Fruit fly (Drosophila melanogaster) whole organism, embryonic: ENCODE measurements around the gene CG33939.

Experiments used
- ATbp ChIP-seq: fragments of 200-800 bp; sonication (Bioruptor generic); optimal IDR thresholded peaks from 2 replicates; lab custom pipeline; 2017; ENCODE audit warnings: missing biosample characterization, mild to moderate bottlenecking, missing genetic modification characterization, missing genetic modification reagents
- Abd-B ChIP-seq: fragments of 200-800 bp; sonication (Bioruptor generic); optimal IDR thresholded peaks from 2 replicates; lab custom pipeline; 2018; ENCODE audit warnings: missing biosample characterization, mild to moderate bottlenecking, missing genetic modification characterization, moderate library complexity
- Ada2b ChIP-seq: fragments of 200-800 bp; sonication (Bioruptor generic); IDR thresholded peaks from 2 replicates; pipeline ENCODE4 v1.3.6; 2022; ENCODE audit warnings: missing biosample characterization, missing genetic modification characterization
- CG10209 ChIP-seq: fragments of 200-800 bp; sonication (Bioruptor generic); optimal IDR thresholded peaks from 3 replicates; lab custom pipeline; 2017; ENCODE audit warnings: missing biosample characterization, mild to moderate bottlenecking, missing genetic modification characterization, missing genetic modification reagents
- CG11247 ChIP-seq: fragments of 200-800 bp; sonication (Bioruptor generic); IDR thresholded peaks from 2 replicates; pipeline ENCODE4 v1.3.6; 2022; ENCODE audit warnings: missing biosample characterization, missing genetic modification characterization
- CG11695 ChIP-seq: fragments of 200-800 bp; sonication (Bioruptor generic); IDR thresholded peaks from 3 replicates; pipeline ENCODE4 v1.3.6; 2022; ENCODE audit warnings: missing biosample characterization, missing genetic modification characterization
- CG11696 ChIP-seq: fragments of 200-800 bp; sonication (Bioruptor generic); IDR thresholded peaks from 2 replicates; pipeline ENCODE4 v1.3.6; 2022; ENCODE audit warnings: missing biosample characterization, missing genetic modification characterization
- CG12071 ChIP-seq: fragments of 200-800 bp; sonication (Bioruptor generic); optimal IDR thresholded peaks from 3 replicates; lab custom pipeline; 2018; ENCODE audit warnings: missing biosample characterization, mild to moderate bottlenecking, missing genetic modification characterization
- CG12659 ChIP-seq: fragments of 200-800 bp; sonication (Bioruptor generic); optimal IDR thresholded peaks from 3 replicates; lab custom pipeline; 2017; ENCODE audit warnings: mild to moderate bottlenecking, missing biosample characterization, missing genetic modification reagents, missing genetic modification characterization
- CG13624 ChIP-seq: fragments of 200-800 bp; sonication (Bioruptor generic); optimal IDR thresholded peaks from 2 replicates; lab custom pipeline; 2016; ENCODE audit warnings: missing biosample characterization, missing genetic modification characterization
- CG13894 ChIP-seq: fragments of 200-800 bp; sonication (Bioruptor generic); optimal IDR thresholded peaks from 3 replicates; lab custom pipeline; 2018; ENCODE audit warnings: missing biosample characterization, mild to moderate bottlenecking, missing genetic modification characterization, moderate library complexity
- CG1529 ChIP-seq: fragments of 200-800 bp; sonication (Bioruptor generic); optimal IDR thresholded peaks from 3 replicates; lab custom pipeline; 2018; ENCODE audit warnings: missing biosample characterization, missing genetic modification characterization
- CG1647 ChIP-seq: fragments of 200-800 bp; sonication (Bioruptor generic); optimal IDR thresholded peaks from 3 replicates; lab custom pipeline; 2016; ENCODE audit warnings: missing biosample characterization, missing genetic modification characterization
- CG1792 ChIP-seq: fragments of 200-800 bp; sonication (Bioruptor generic); optimal IDR thresholded peaks from 2 replicates; lab custom pipeline; 2016; ENCODE audit warnings: missing biosample characterization, missing genetic modification characterization
- CG1832 ChIP-seq: fragments of 200-800 bp; sonication (Bioruptor generic); optimal IDR thresholded peaks from 2 replicates; lab custom pipeline; 2017; ENCODE audit warnings: missing biosample characterization, mild to moderate bottlenecking, missing genetic modification characterization, inconsistent platforms
- CG18619 ChIP-seq: fragments of 200-800 bp; sonication (Bioruptor generic); optimal IDR thresholded peaks from 3 replicates; lab custom pipeline; 2017; ENCODE audit warnings: missing biosample characterization, mild to moderate bottlenecking, missing genetic modification characterization
- CG2678 ChIP-seq: fragments of 200-800 bp; sonication (Bioruptor generic); optimal IDR thresholded peaks from 3 replicates; lab custom pipeline; 2019; ENCODE audit warnings: missing biosample characterization, mild to moderate bottlenecking, missing genetic modification characterization, moderate library complexity
- CG3065 ChIP-seq: fragments of 200-800 bp; sonication (Bioruptor generic); optimal IDR thresholded peaks from 2 replicates; lab custom pipeline; 2016; ENCODE audit warnings: missing biosample characterization, missing genetic modification characterization
- CG31224 ChIP-seq: fragments of 200-800 bp; sonication (Bioruptor generic); IDR thresholded peaks from 2 replicates; pipeline ENCODE4 v1.3.6; 2022; ENCODE audit warnings: missing biosample characterization, missing genetic modification characterization
- CG33557 ChIP-seq: fragments of 200-800 bp; sonication (Bioruptor generic); optimal IDR thresholded peaks from 2 replicates; lab custom pipeline; 2019; ENCODE audit warnings: missing biosample characterization, mild to moderate bottlenecking, missing genetic modification characterization, moderate library complexity
- CG34422 ChIP-seq: fragments of 200-800 bp; sonication (Bioruptor generic); IDR thresholded peaks from 3 replicates; pipeline ENCODE4 v1.3.6; 2022; ENCODE audit warnings: missing biosample characterization, missing genetic modification characterization
- CG4707 ChIP-seq: fragments of 200-800 bp; sonication (Bioruptor generic); optimal IDR thresholded peaks from 2 replicates; lab custom pipeline; 2018; ENCODE audit warnings: missing biosample characterization, mild to moderate bottlenecking, missing genetic modification characterization, moderate library complexity
- CG6175 ChIP-seq: fragments of 200-800 bp; sonication (Bioruptor generic); IDR thresholded peaks from 3 replicates; pipeline ENCODE4 v1.3.6; 2022; ENCODE audit warnings: missing biosample characterization, missing genetic modification characterization
- CG8281 ChIP-seq: fragments of 200-800 bp; sonication (Bioruptor generic); optimal IDR thresholded peaks from 2 replicates; lab custom pipeline; 2018; ENCODE audit warnings: missing biosample characterization, mild to moderate bottlenecking, missing genetic modification characterization, moderate library complexity
- CG9817 ChIP-seq: fragments of 200-800 bp; sonication (Bioruptor generic); optimal IDR thresholded peaks from 2 replicates; lab custom pipeline; 2018; ENCODE audit warnings: missing biosample characterization, mild to moderate bottlenecking, missing genetic modification characterization, moderate library complexity
- CoRest ChIP-seq: fragments of 200-800 bp; sonication (Bioruptor generic); optimal IDR thresholded peaks from 3 replicates; lab custom pipeline; 2018; ENCODE audit warnings: missing biosample characterization, mild to moderate bottlenecking, missing genetic modification characterization, moderate library complexity
- D ChIP-seq, 2 experiments: fragments of 200-800 bp in 1 of 2; fragments of >200 bp in 1 of 2; sonication (Bioruptor generic) in 1 of 2; optimal IDR thresholded peaks; 2 replicates in 1 of 2; 3 replicates in 1 of 2; lab custom pipeline; 2017; ENCODE audit warnings: mild to moderate bottlenecking in 1 of 2, missing biosample characterization in 1 of 2, missing genetic modification characterization in 1 of 2, missing genetic modification reagents in 1 of 2
- HLHmδ ChIP-seq: fragments of 200-800 bp; sonication (Bioruptor generic); optimal IDR thresholded peaks from 2 replicates; lab custom pipeline; 2018; ENCODE audit warnings: missing biosample characterization, mild to moderate bottlenecking, missing genetic modification characterization, moderate library complexity
- MTF-1 ChIP-seq: fragments of 200-800 bp; sonication (Bioruptor generic); optimal IDR thresholded peaks from 2 replicates; lab custom pipeline; 2018; ENCODE audit warnings: missing biosample characterization, mild to moderate bottlenecking, missing genetic modification characterization, borderline replicate concordance
- Med ChIP-seq: fragments of 200-800 bp; sonication (Bioruptor generic); peaks from one replicate; lab custom pipeline; 2016; ENCODE audit warnings: missing biosample characterization, missing genetic modification characterization, mild to moderate bottlenecking, inconsistent platforms, moderate library complexity
- Neu2 ChIP-seq: fragments of 200-800 bp; sonication (Bioruptor generic); optimal IDR thresholded peaks from 3 replicates; lab custom pipeline; 2016; ENCODE audit warnings: missing biosample characterization, missing genetic modification characterization, borderline replicate concordance
- Rx ChIP-seq: fragments of 200-800 bp; sonication (Bioruptor generic); IDR thresholded peaks from 2 replicates; pipeline ENCODE4 v1.3.6; 2022; ENCODE audit warnings: missing biosample characterization, missing genetic modification characterization
- Vsx1 ChIP-seq: fragments of 200-800 bp; sonication (Bioruptor generic); optimal IDR thresholded peaks from 2 replicates; lab custom pipeline; 2017; ENCODE audit warnings: missing biosample characterization, mild to moderate bottlenecking, missing genetic modification characterization, missing genetic modification reagents
- chn ChIP-seq: fragments of 200-800 bp; sonication (Bioruptor generic); optimal IDR thresholded peaks from 2 replicates; lab custom pipeline; 2016; ENCODE audit warnings: missing biosample characterization, missing genetic modification characterization
- eve ChIP-seq, 2 experiments: fragments of >200 bp; optimal IDR thresholded peaks; 2 replicates each; lab custom pipeline; 2017; ENCODE audit warnings: missing biosample characterization in 2 of 2, missing genetic modification characterization in 2 of 2
- fd3F ChIP-seq: fragments of 200-800 bp; sonication (Bioruptor generic); optimal IDR thresholded peaks from 2 replicates; lab custom pipeline; 2018; ENCODE audit warnings: missing biosample characterization, mild to moderate bottlenecking, missing genetic modification characterization, moderate library complexity
- hth ChIP-seq: fragments of >200 bp; optimal IDR thresholded peaks from 2 replicates; lab custom pipeline; 2017; ENCODE audit warnings: inconsistent platforms
- kah ChIP-seq: fragments of 200-800 bp; sonication (Bioruptor generic); optimal IDR thresholded peaks from 2 replicates; lab custom pipeline; 2018; ENCODE audit warnings: missing biosample characterization, mild to moderate bottlenecking, missing genetic modification characterization
- kni ChIP-seq: fragments of 200-800 bp; sonication (Bioruptor generic); optimal IDR thresholded peaks from 3 replicates; lab custom pipeline; 2017; ENCODE audit warnings: mild to moderate bottlenecking, missing biosample characterization, missing genetic modification reagents, missing genetic modification characterization
- nerfin-2 ChIP-seq: fragments of 200-800 bp; sonication (Bioruptor generic); IDR thresholded peaks from 2 replicates; pipeline ENCODE4 v1.3.6; 2022; ENCODE audit warnings: missing biosample characterization, missing genetic modification characterization; ENCODE audit not compliant: partially characterized antibody
- nom ChIP-seq: fragments of 200-800 bp; sonication (Bioruptor generic); optimal IDR thresholded peaks from 2 replicates; lab custom pipeline; 2017; ENCODE audit warnings: missing biosample characterization, missing genetic modification characterization, mild to moderate bottlenecking, moderate library complexity, missing genetic modification reagents
- sens ChIP-seq: fragments of 200-800 bp; sonication (Bioruptor generic); peaks from one replicate; lab custom pipeline; 2016; ENCODE audit warnings: missing biosample characterization, missing genetic modification characterization
- ssp ChIP-seq: fragments of 200-800 bp; sonication (Bioruptor generic); IDR thresholded peaks from 2 replicates; pipeline ENCODE4 v1.3.6; 2022; ENCODE audit warnings: missing biosample characterization, missing genetic modification characterization
- trem ChIP-seq: fragments of 200-800 bp; optimal IDR thresholded peaks from 3 replicates; lab custom pipeline; 2019; ENCODE audit warnings: missing biosample characterization, mild to moderate bottlenecking, missing genetic modification characterization, moderate library complexity
- twi ChIP-seq: fragments of 200-800 bp; optimal IDR thresholded peaks from 2 replicates; lab custom pipeline; 2019; ENCODE audit warnings: missing biosample characterization, mild to moderate bottlenecking, missing genetic modification characterization, moderate library complexity
- tx ChIP-seq: fragments of 200-800 bp; sonication (Bioruptor generic); optimal IDR thresholded peaks from 2 replicates; lab custom pipeline; 2016; ENCODE audit warnings: missing biosample characterization, missing genetic modification characterization
- unpg ChIP-seq: fragments of 200-800 bp; sonication (Bioruptor generic); optimal IDR thresholded peaks from 3 replicates; lab custom pipeline; 2018; ENCODE audit warnings: missing biosample characterization, mild to moderate bottlenecking, missing genetic modification characterization, moderate library complexity
- z ChIP-seq: fragments of 200-800 bp; sonication (Bioruptor generic); IDR thresholded peaks from 3 replicates; pipeline ENCODE4 v1.3.6; 2022; ENCODE audit warnings: missing biosample characterization, missing genetic modification characterization

CG33939 gene

dm6 chrX:19167586-19168403 lies 6.9 kb downstream of the CG33939 start (continued):
- TF ChIP-seq CG18619 = no peak
- TF ChIP-seq sens (GFP tag; lab: Kevin White, UChicago) = peak; percentile 14
- peak; percentile 89 for TF ChIP-seq z (GFP tag; lab: Robert Waterston, UW)
- TF ChIP-seq ssp (GFP tag; lab: Robert Waterston, UW) = no peak
- TF ChIP-seq CG1832 = peak; percentile 13
- no peak for TF ChIP-seq unpg (GFP tag; lab: Kevin White, UChicago)
- TF ChIP-seq CG12071 (GFP tag; lab: Kevin White, UChicago) = peak; percentile 13
- no peak for TF ChIP-seq ATbp
- no peak for TF ChIP-seq CG12659 (GFP tag; lab: Kevin White, UChicago)
- TF ChIP-seq CG13894 = peak; percentile 70
- no peak for TF ChIP-seq hth (lab: Kevin White, UChicago)
- TF ChIP-seq trem (tag; lab: Kevin White, UChicago) = no peak
- TF ChIP-seq nerfin-2 (GFP tag; lab: Robert Waterston, UW) = no peak
- no peak for TF ChIP-seq CG3065 (GFP tag; lab: Kevin White, UChicago)
- no peak for TF ChIP-seq CG11247 (GFP tag; lab: Robert Waterston, UW)
- TF ChIP-seq MTF-1 (GFP tag; lab: Kevin White, UChicago) = peak; percentile 0
- TF ChIP-seq CG10209 (GFP tag; lab: Kevin White, UChicago) = no peak
- TF ChIP-seq CG1647 = no peak
- no peak for TF ChIP-seq CG8281 (tag; lab: Kevin White, UChicago)
- peak; percentile 80 for TF ChIP-seq Med (GFP tag; lab: Kevin White, UChicago)
- no peak for TF ChIP-seq Abd-B
- TF ChIP-seq nom (GFP tag; lab: Kevin White, UChicago) = no peak
- no peak for TF ChIP-seq CG11695 (GFP tag; lab: Robert Waterston, UW)
- TF ChIP-seq Rx = no peak
- TF ChIP-seq CG11696 (GFP tag; lab: Robert Waterston, UW) = no peak
- TF ChIP-seq D (optimal IDR thresholded peaks at IDR 0.05; lab: Kevin White, UChicago) = no peak
- TF ChIP-seq D (GFP tag; optimal IDR thresholded peaks at IDR 0.05; lab: Kevin White, UChicago) = no peak
- peak; percentile 23 for TF ChIP-seq kni
- TF ChIP-seq CG4707 (GFP tag; lab: Kevin White, UChicago) = no peak
- TF ChIP-seq HLHmδ (GFP tag; lab: Kevin White, UChicago) = peak; percentile 46
- no peak for TF ChIP-seq tx (GFP tag; lab: Kevin White, UChicago)
- TF ChIP-seq CG9817 (tag; lab: Kevin White, UChicago) = no peak
- TF ChIP-seq chn (GFP tag; lab: Kevin White, UChicago) = no peak
- no peak for TF ChIP-seq fd3F (GFP tag; lab: Kevin White, UChicago)
- TF ChIP-seq CG1792 (GFP tag; lab: Kevin White, UChicago) = no peak
- TF ChIP-seq CG34422 = peak; percentile 27; the same call in 1 of the 3 replicates
- no peak for TF ChIP-seq twi (tag; lab: Kevin White, UChicago)
- no peak for TF ChIP-seq CG1529 (GFP tag; lab: Kevin White, UChicago)
- peak; percentile 1 for TF ChIP-seq CoRest (tag; lab: Kevin White, UChicago)
- TF ChIP-seq eve (GFP tag; optimal IDR thresholded peaks at IDR 0.05; lab: Kevin White, UChicago) = no peak
- no peak for TF ChIP-seq CG31224 (GFP tag; lab: Robert Waterston, UW)
- peak; percentile 73; the same call in 2 of the 3 replicates for TF ChIP-seq CG6175
- TF ChIP-seq Vsx1 (GFP tag; lab: Kevin White, UChicago) = no peak
- no peak for TF ChIP-seq CG2678 (tag; lab: Kevin White, UChicago)
- peak; percentile 49 for TF ChIP-seq CG13624 (GFP tag; lab: Kevin White, UChicago)
- TF ChIP-seq Neu2 (GFP tag; lab: Kevin White, UChicago) = no peak
- TF ChIP-seq CG33557 (GFP tag; lab: Kevin White, UChicago) = no peak
- no peak for TF ChIP-seq kah (GFP tag; lab: Kevin White, UChicago)
- no peak for TF ChIP-seq Ada2b (GFP tag; lab: Robert Waterston, UW)
